Worm (Caenorhabditis elegans) whole organism, midembryonic: Measurements from ENCODE around the gene ptd-2.

ENCODE experiments used
- T22C8.4 ChIP-seq: fragments of 200-800 bp; sonication (Bioruptor generic); IDR thresholded peaks from 2 replicates; pipeline ENCODE4 v1.3.6; 2022; ENCODE audit warnings: missing genetic modification characterization, missing compliant biosample characterization
- cog-1 ChIP-seq: sonication (generic microtip); optimal IDR thresholded peaks from 2 replicates; lab custom pipeline; 2016; ENCODE audit warnings: missing genetic modification characterization, missing compliant biosample characterization
- flt-1 ChIP-seq: fragments of 200-800 bp; sonication (Bioruptor generic); IDR thresholded peaks from 2 replicates; pipeline ENCODE4 v1.3.6; 2022; ENCODE audit warnings: missing genetic modification characterization, missing compliant biosample characterization
- klf-2 ChIP-seq: fragments of 200-800 bp; sonication (Bioruptor generic); conservative IDR thresholded peaks from 2 replicates; pipeline ENCODE4 v1.3.6; 2022; ENCODE audit warnings: missing genetic modification reagents, missing genetic modification characterization, missing compliant biosample characterization
- med-1 ChIP-seq: sonication (generic microtip); optimal IDR thresholded peaks from 2 replicates; lab custom pipeline; 2017; ENCODE audit warnings: missing genetic modification characterization, mild to moderate bottlenecking, missing compliant biosample characterization, antibody characterized with exemption, missing genetic modification reagents; ENCODE audit not compliant: insufficient read depth
- ref-1 ChIP-seq: fragments of 200-800 bp; sonication (Bioruptor generic); conservative IDR thresholded peaks from 2 replicates; pipeline ENCODE4 v1.3.6; 2022; ENCODE audit warnings: missing genetic modification reagents, missing genetic modification characterization, missing compliant biosample characterization
- tab-1 ChIP-seq: fragments of 200-800 bp; sonication (Bioruptor generic); IDR thresholded peaks from 2 replicates; pipeline ENCODE4 v1.3.6; 2022; ENCODE audit warnings: missing genetic modification characterization, missing compliant biosample characterization
- ztf-23 ChIP-seq: fragments of 200-800 bp; sonication (Bioruptor generic); IDR thresholded peaks from 2 replicates; pipeline ENCODE4 v1.3.6; 2022; ENCODE audit warnings: missing genetic modification reagents, missing genetic modification characterization, missing compliant biosample characterization
- ztf-29 ChIP-seq: fragments of 200-800 bp; sonication (Bioruptor generic); IDR thresholded peaks from 2 replicates; pipeline ENCODE4 v1.3.6; 2022; ENCODE audit warnings: missing genetic modification reagents, missing genetic modification characterization, missing compliant biosample characterization

The ptd-2 gene

DNA sequence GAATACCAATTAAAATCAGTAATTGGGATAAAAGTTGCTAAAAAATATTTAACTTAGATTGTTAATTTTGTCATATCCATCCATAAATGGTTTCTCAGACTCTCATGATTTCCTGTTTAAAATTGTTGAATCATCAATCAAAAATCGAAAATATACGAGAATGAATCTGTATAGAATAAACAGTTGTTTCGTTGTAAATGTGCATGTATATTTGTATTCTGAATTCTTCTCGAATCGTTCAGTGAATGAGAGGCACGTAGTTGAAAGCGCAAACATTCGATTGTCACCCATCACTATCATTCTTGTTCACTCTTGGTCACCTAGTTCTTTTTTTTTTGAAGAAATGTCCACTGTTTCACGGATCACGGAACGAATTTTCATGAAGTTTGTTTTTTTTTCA, at the start of gene ptd-2:
Gene ptd-2 (plus strand): TSS at position 301 of the 400 bp plus-strand sequence.
- TF ChIP-seq tab-1 (GFP tag; lab: Robert Waterston, UW) (no peak), cog-1 (no peak), flt-1 (GFP tag; lab: Robert Waterston, UW) (no peak), ztf-29 (GFP tag; lab: Robert Waterston, UW) (no peak), ztf-23 (GFP tag; lab: Robert Waterston, UW) (no peak), med-1 (GFP tag; lab: Kevin White, UChicago) (no peak), ref-1 (GFP tag; lab: Robert Waterston, UW) (no peak), T22C8.4 (GFP tag; lab: Robert Waterston, UW) (no peak), klf-2 (GFP tag; lab: Robert Waterston, UW) (no peak)

DNA sequence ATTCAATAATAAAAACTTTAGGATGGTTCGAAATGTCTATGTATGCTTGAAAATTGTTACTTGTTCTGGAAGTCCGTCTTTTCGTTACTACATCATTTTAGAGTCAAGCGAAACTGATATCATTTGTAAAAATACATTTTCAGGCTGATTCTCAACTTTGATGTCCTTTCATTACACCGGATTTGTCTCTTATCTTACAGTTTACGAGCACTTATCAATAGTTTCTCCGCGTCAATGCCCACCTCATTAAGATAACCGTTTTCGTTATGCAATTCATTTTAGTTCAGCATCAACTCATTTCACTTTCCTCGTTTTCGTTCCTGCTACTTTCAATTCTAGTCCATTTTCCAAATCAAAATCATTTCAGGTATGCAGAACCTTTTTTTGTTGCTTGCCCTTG, 47.3 kb upstream of the ptd-2 start, which contains the start of gene asp-2:
Gene asp-2 (plus strand): TSS at position 368 of the 400 bp plus-strand sequence.
- no peak for TF ChIP-seq ref-1 (GFP tag; lab: Robert Waterston, UW)
- no peak for TF ChIP-seq cog-1
- TF ChIP-seq tab-1 (GFP tag; lab: Robert Waterston, UW), result no peak
- no peak for TF ChIP-seq klf-2 (GFP tag; lab: Robert Waterston, UW)
- no peak for TF ChIP-seq ztf-29 (GFP tag; lab: Robert Waterston, UW)
- no peak for TF ChIP-seq ztf-23 (GFP tag; lab: Robert Waterston, UW)
- TF ChIP-seq flt-1 (GFP tag; lab: Robert Waterston, UW), result no peak

DNA sequence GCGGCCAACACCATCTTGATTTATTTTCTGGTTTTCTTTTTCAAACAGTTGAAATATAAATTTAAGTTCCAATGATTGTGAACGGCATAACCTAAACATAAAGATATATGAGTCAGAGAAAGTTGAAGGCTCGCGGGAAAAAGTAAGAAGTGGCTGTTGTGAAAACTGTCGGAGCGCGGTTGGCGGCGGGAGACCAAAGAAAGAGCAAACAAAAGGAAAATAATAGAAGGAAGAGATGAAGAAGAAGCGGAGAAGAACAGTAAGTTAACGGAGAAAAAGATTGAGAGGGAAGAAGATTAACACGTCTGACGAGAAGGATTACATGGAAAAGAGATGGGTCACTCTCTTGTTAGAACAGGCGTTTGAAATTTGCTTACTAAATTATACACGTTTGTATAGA, 42.7 kb upstream of the ptd-2 start, which contains the start of gene inx-10:
Gene inx-10 (minus strand): TSS at position 101 of the 400 bp plus-strand sequence.
- no peak for TF ChIP-seq ztf-23 (GFP tag; lab: Robert Waterston, UW)
- TF ChIP-seq flt-1 (GFP tag; lab: Robert Waterston, UW), result no peak
- TF ChIP-seq tab-1 (GFP tag; lab: Robert Waterston, UW), result no peak
- no peak for TF ChIP-seq ref-1 (GFP tag; lab: Robert Waterston, UW)
- no peak for TF ChIP-seq klf-2 (GFP tag; lab: Robert Waterston, UW)
- TF ChIP-seq ztf-29 (GFP tag; lab: Robert Waterston, UW), result no peak
- TF ChIP-seq med-1 (GFP tag; lab: Kevin White, UChicago), result no peak
- no peak for TF ChIP-seq T22C8.4 (GFP tag; lab: Robert Waterston, UW)
- TF ChIP-seq cog-1, result no peak

DNA sequence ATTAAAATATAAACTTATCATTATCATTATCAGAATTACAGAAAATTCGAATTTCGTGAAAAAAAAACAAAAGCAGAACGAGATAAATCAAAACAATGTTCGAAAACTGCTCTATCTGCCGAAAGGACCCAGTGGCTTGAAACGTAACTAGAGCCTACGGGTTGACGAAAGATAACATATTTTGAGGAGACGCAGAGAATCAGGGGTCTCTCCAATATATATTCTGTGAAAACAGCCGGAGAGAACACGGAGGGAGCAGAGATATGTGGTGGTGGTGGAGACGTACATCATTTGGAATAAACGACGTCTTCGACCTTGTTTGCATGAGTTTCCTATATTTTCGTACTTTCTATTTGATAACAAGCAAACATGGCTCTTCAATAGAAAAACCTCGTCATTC, 41.2 kb upstream of the ptd-2 start:
- no peak for TF ChIP-seq klf-2 (GFP tag; lab: Robert Waterston, UW)

DNA sequence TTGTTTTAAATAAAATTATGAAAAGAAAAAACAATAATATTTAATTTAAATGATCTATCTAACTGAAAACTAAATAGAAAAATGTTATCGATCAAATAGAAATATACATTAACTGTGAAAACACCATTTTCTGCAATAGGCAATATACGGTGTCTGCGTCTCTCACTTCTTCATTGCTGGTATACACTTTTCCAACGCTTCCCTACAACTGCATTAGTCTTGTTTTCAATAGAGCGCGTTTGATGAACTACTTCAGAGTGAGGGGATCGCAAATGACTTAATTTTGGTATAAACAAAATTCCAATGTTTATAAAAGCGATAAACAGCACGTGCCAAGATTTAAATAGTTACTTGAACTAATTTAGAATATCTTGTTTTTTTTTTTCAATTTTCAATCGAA, 37.5 kb upstream of the ptd-2 start:
- TF ChIP-seq klf-2 (GFP tag; lab: Robert Waterston, UW) (no peak), cog-1 (peak; percentile 58)

DNA sequence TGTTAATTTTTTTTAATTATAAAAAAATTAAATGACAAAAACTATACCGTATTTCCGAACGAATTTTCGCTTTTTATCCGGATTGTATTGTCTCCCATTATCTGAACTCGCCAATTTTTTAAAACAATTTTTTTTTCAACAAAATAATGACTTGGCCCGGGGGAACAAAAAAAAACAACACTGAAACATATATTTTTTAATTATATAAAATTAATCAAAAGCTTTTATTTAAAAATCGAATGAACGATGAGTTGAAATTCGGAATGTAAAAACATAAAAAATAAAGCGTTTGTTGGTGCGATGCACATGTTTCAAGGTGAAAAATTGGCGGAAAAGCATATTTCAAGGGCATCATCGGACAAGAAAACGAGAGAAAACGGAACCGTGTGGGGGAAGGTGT, 36.5 kb upstream of the ptd-2 start, which contains the start of gene mdt-27:
Gene mdt-27 (minus strand): TSS at position 101 of the 400 bp plus-strand sequence.
- TF ChIP-seq ztf-29 (GFP tag; lab: Robert Waterston, UW), result no peak
- TF ChIP-seq ref-1 (GFP tag; lab: Robert Waterston, UW), result no peak
- TF ChIP-seq cog-1, result no peak
- TF ChIP-seq ztf-23 (GFP tag; lab: Robert Waterston, UW), result no peak
- TF ChIP-seq flt-1 (GFP tag; lab: Robert Waterston, UW), result no peak
- TF ChIP-seq klf-2 (GFP tag; lab: Robert Waterston, UW), result no peak
- TF ChIP-seq med-1 (GFP tag; lab: Kevin White, UChicago), result no peak
- no peak for TF ChIP-seq T22C8.4 (GFP tag; lab: Robert Waterston, UW)

DNA sequence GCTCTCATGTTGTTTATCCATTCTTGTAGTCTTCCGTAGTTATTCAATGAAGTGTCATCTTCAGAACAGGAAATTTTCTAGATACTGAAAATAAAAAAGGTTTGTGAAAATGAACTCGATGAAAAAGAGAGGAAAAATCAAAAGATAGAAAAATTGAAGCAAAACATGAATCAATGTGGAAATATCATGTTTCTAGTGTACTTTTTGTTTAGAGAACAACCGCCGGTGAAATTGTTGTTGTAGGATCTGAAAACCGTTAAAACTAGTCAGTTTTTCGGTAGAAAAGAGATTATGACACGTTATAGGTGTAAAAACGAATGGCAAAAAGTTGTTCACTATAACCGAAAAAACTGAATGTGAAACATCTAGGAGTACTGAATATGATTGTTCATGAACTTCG, 32.9 kb upstream of the ptd-2 start, which contains the start of gene pacs-1:
Gene pacs-1 (minus strand): TSS at position 101 of the 400 bp plus-strand sequence.
- TF ChIP-seq T22C8.4 (GFP tag; lab: Robert Waterston, UW) (no peak), cog-1 (no peak), klf-2 (GFP tag; lab: Robert Waterston, UW) (no peak), tab-1 (GFP tag; lab: Robert Waterston, UW) (no peak), flt-1 (GFP tag; lab: Robert Waterston, UW) (no peak), ztf-23 (GFP tag; lab: Robert Waterston, UW) (no peak), ztf-29 (GFP tag; lab: Robert Waterston, UW) (no peak), ref-1 (GFP tag; lab: Robert Waterston, UW) (no peak), med-1 (GFP tag; lab: Kevin White, UChicago) (no peak)

DNA sequence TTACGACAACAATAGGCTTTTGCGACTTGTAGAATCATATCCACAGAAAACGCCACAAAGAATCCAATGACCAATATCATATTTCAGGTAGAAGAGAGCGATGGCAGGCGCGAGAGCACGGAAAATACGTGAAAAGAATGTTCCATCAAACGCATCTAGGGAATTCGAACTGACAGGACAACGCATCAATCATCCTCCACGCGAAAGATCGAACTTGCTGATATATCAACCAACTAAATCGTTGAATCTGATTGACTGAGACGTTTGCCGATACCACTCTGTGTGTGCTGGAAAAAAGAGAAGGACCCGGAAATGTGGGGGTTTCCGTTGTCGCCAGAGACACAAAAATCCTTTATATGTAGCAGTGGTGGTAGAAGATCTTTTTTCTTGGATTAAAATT, 31.8 kb upstream of the ptd-2 start:
- TF ChIP-seq ztf-23 (GFP tag; lab: Robert Waterston, UW) (no peak), cog-1 (no peak), ztf-29 (GFP tag; lab: Robert Waterston, UW) (no peak), flt-1 (GFP tag; lab: Robert Waterston, UW) (no peak), ref-1 (GFP tag; lab: Robert Waterston, UW) (no peak), med-1 (GFP tag; lab: Kevin White, UChicago) (no peak), T22C8.4 (GFP tag; lab: Robert Waterston, UW) (no peak), klf-2 (GFP tag; lab: Robert Waterston, UW) (no peak), tab-1 (GFP tag; lab: Robert Waterston, UW) (no peak)

DNA sequence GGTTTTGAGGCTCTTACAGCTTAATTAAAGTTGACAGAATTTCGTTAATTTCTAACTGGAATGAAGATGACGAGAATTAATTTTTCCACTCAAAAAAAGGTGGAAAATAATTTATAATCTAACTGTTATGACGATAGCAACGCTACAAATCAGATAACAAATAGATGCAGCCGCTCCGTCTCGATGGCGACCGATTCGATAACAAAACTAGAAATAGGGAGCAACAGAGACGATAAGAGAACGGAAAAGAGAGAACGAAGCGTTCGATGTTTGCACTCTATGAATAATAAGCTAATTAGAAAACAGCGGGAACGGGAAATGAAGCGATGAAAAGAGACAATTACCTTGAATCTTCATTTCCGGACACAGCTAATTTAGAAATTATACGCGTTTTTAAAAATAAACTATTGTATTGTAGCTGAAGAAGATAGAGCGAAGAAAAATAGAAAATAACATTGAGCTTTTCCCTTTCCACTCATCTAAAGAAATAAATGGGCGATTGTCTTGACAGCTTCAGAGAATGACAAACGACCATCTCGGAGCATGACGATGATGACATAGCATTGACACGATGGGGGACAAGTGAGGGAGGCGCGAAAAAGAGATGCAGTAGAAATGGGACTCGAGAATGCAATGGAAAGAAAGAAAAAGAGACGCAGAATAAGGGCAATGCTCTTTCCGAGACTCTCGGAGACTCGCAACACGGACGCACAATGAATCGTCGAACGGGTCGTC, 31.2 kb upstream of the ptd-2 start:
- TF ChIP-seq med-1 (GFP tag; lab: Kevin White, UChicago), result no peak
- TF ChIP-seq ztf-29 (GFP tag; lab: Robert Waterston, UW), result no peak
- no peak for TF ChIP-seq tab-1 (GFP tag; lab: Robert Waterston, UW)
- no peak for TF ChIP-seq klf-2 (GFP tag; lab: Robert Waterston, UW)
- TF ChIP-seq ref-1 (GFP tag; lab: Robert Waterston, UW), result no peak
